Worm (Caenorhabditis elegans) whole organism, L2 larva: ENCODE results near the gene daf-31.

Experiments
- C34F6.9 ChIP-seq: fragments of 150-350 bp; optimal IDR thresholded peaks from 2 replicates; lab custom pipeline; 2014; ENCODE audit warnings: missing biosample characterization, missing genetic modification characterization
- F13H6.1 ChIP-seq: sonication (generic microtip); optimal IDR thresholded peaks from 2 replicates; lab custom pipeline; 2016; ENCODE audit warnings: missing genetic modification characterization, missing compliant biosample characterization
- R02D3.7 ChIP-seq: fragments of 150-350 bp; optimal IDR thresholded peaks from 2 replicates; lab custom pipeline; 2014; ENCODE audit warnings: missing biosample characterization, missing genetic modification characterization
- Y55F3AM.14 ChIP-seq: fragments of 200-800 bp; sonication (Bioruptor generic); optimal IDR thresholded peaks from 2 replicates; lab custom pipeline; 2018; ENCODE audit warnings: mild to moderate bottlenecking, missing genetic modification characterization, missing compliant biosample characterization
- ZK546.5 ChIP-seq: sonication (generic microtip); optimal IDR thresholded peaks from 2 replicates; lab custom pipeline; 2017; ENCODE audit warnings: missing biosample characterization, missing genetic modification characterization
- alr-1 ChIP-seq: fragments of 150-350 bp; optimal IDR thresholded peaks from 2 replicates; lab custom pipeline; 2014; ENCODE audit warnings: missing biosample characterization, missing genetic modification characterization
- aly-2 ChIP-seq: fragments of 150-350 bp; optimal IDR thresholded peaks from 2 replicates; lab custom pipeline; 2014; ENCODE audit warnings: missing biosample characterization, missing genetic modification characterization
- ama-1 ChIP-seq: fragments of 150-350 bp; optimal IDR thresholded peaks from 2 replicates; lab custom pipeline; 2018; ENCODE audit warnings: inconsistent platforms
- blmp-1 ChIP-seq: sonication (generic microtip); optimal IDR thresholded peaks from 2 replicates; lab custom pipeline; 2017; ENCODE audit warnings: missing genetic modification characterization, mild to moderate bottlenecking, missing compliant biosample characterization, antibody characterized with exemption, moderate library complexity; ENCODE audit not compliant: insufficient read depth
- ceh-16 ChIP-seq: fragments of 150-350 bp; optimal IDR thresholded peaks from 2 replicates; lab custom pipeline; 2014; ENCODE audit warnings: missing biosample characterization, missing genetic modification characterization
- ceh-82 ChIP-seq: fragments of 150-350 bp; optimal IDR thresholded peaks from 2 replicates; lab custom pipeline; 2014; ENCODE audit warnings: missing biosample characterization, missing genetic modification characterization
- crh-2 ChIP-seq: sonication (generic microtip); optimal IDR thresholded peaks from 2 replicates; lab custom pipeline; 2017; ENCODE audit warnings: missing biosample characterization, missing genetic modification characterization
- dmd-4 ChIP-seq: sonication (generic microtip); optimal IDR thresholded peaks from 2 replicates; lab custom pipeline; 2017; ENCODE audit warnings: missing biosample characterization, missing genetic modification characterization
- egl-27 ChIP-seq: sonication (generic microtip); optimal IDR thresholded peaks from 3 replicates; lab custom pipeline; 2017; ENCODE audit warnings: missing biosample characterization, missing genetic modification reagents, missing genetic modification characterization
- elt-1 ChIP-seq: fragments of 150-350 bp; optimal IDR thresholded peaks from 2 replicates; lab custom pipeline; 2014; ENCODE audit warnings: missing biosample characterization, missing genetic modification characterization
- elt-3 ChIP-seq: sonication (generic microtip); optimal IDR thresholded peaks from 2 replicates; lab custom pipeline; 2017; ENCODE audit warnings: missing biosample characterization, missing genetic modification characterization
- fos-1 ChIP-seq: fragments of 150-350 bp; optimal IDR thresholded peaks from 2 replicates; lab custom pipeline; 2014; ENCODE audit warnings: missing biosample characterization, missing genetic modification characterization
- gmeb-1 ChIP-seq: fragments of 150-350 bp; optimal IDR thresholded peaks from 2 replicates; lab custom pipeline; 2014; ENCODE audit warnings: missing biosample characterization, missing genetic modification characterization
- lin-11 ChIP-seq: fragments of 150-350 bp; sonication (generic microtip); optimal IDR thresholded peaks from 2 replicates; lab custom pipeline; 2014; ENCODE audit warnings: missing biosample characterization, missing genetic modification characterization, inconsistent platforms, mixed read lengths
- lin-13 ChIP-seq: fragments of 150-350 bp; optimal IDR thresholded peaks from 2 replicates; lab custom pipeline; 2014; ENCODE audit warnings: missing biosample characterization, missing genetic modification reagents, missing genetic modification characterization
- lin-39 ChIP-seq: fragments of 150-350 bp; optimal IDR thresholded peaks from 2 replicates; lab custom pipeline; 2014; ENCODE audit warnings: missing biosample characterization, missing genetic modification reagents, missing genetic modification characterization
- lsy-2 ChIP-seq, 2 experiments: fragments of 150-350 bp in 1 of 2; sonication (generic microtip) in 1 of 2; optimal IDR thresholded peaks; 2 replicates each; lab custom pipeline; 2014 to 2017; ENCODE audit warnings: missing biosample characterization in 2 of 2, missing genetic modification characterization in 2 of 2
- mab-5 ChIP-seq: fragments of 150-350 bp; optimal IDR thresholded peaks from 2 replicates; lab custom pipeline; 2014; ENCODE audit warnings: missing biosample characterization, missing genetic modification characterization
- mbf-1 ChIP-seq: sonication (generic microtip); optimal IDR thresholded peaks from 2 replicates; lab custom pipeline; 2017; ENCODE audit warnings: missing biosample characterization, missing genetic modification characterization
- mdl-1 ChIP-seq, 2 experiments: fragments of 150-350 bp in 1 of 2; sonication (generic microtip) in 1 of 2; optimal IDR thresholded peaks; 2 replicates each; lab custom pipeline; 2017; ENCODE audit warnings: missing biosample characterization in 2 of 2, missing genetic modification characterization in 2 of 2
- nhr-10 ChIP-seq: sonication (generic microtip); optimal IDR thresholded peaks from 2 replicates; lab custom pipeline; 2017; ENCODE audit warnings: missing biosample characterization, missing genetic modification characterization
- nhr-11 ChIP-seq: fragments of 150-350 bp; optimal IDR thresholded peaks from 2 replicates; lab custom pipeline; 2014; ENCODE audit warnings: missing biosample characterization, missing genetic modification characterization
- nhr-12 ChIP-seq: fragments of 150-350 bp; optimal IDR thresholded peaks from 2 replicates; lab custom pipeline; 2014; ENCODE audit warnings: missing biosample characterization, missing genetic modification characterization
- nhr-129 ChIP-seq: fragments of 150-350 bp; optimal IDR thresholded peaks from 2 replicates; lab custom pipeline; 2014; ENCODE audit warnings: missing biosample characterization, missing genetic modification characterization
- nhr-21 ChIP-seq: fragments of 150-350 bp; optimal IDR thresholded peaks from 2 replicates; lab custom pipeline; 2014; ENCODE audit warnings: missing biosample characterization, missing genetic modification characterization
- nhr-23 ChIP-seq: fragments of 150-350 bp; optimal IDR thresholded peaks from 2 replicates; lab custom pipeline; 2014; ENCODE audit warnings: missing biosample characterization, missing genetic modification reagents, missing genetic modification characterization
- nhr-237 ChIP-seq: fragments of 150-350 bp; optimal IDR thresholded peaks from 2 replicates; lab custom pipeline; 2014; ENCODE audit warnings: missing biosample characterization, missing genetic modification characterization
- nhr-25 ChIP-seq: fragments of 150-350 bp; sonication (generic microtip); optimal IDR thresholded peaks from 3 replicates; lab custom pipeline; 2014; ENCODE audit warnings: missing biosample characterization, missing genetic modification characterization
- nhr-6 ChIP-seq: fragments of 150-350 bp; optimal IDR thresholded peaks from 2 replicates; lab custom pipeline; 2014; ENCODE audit warnings: missing biosample characterization, missing genetic modification characterization
- nhr-77 ChIP-seq: fragments of 150-350 bp; optimal IDR thresholded peaks from 2 replicates; lab custom pipeline; 2014; ENCODE audit warnings: missing biosample characterization, missing genetic modification characterization
- peb-1 ChIP-seq: fragments of 150-350 bp; optimal IDR thresholded peaks from 2 replicates; lab custom pipeline; 2014; ENCODE audit warnings: missing biosample characterization, missing genetic modification characterization
- sem-4 ChIP-seq: fragments of 150-350 bp; optimal IDR thresholded peaks from 2 replicates; lab custom pipeline; 2014; ENCODE audit warnings: missing biosample characterization, missing genetic modification reagents, missing genetic modification characterization
- skn-1 ChIP-seq: sonication (generic microtip); optimal IDR thresholded peaks from 2 replicates; lab custom pipeline; 2017; ENCODE audit warnings: missing biosample characterization, missing genetic modification characterization
- sma-3 ChIP-seq: sonication (generic microtip); optimal IDR thresholded peaks from 2 replicates; lab custom pipeline; 2016; ENCODE audit warnings: missing genetic modification reagents, missing genetic modification characterization, missing compliant biosample characterization
- sma-9 ChIP-seq, 2 experiments: fragments of 150-350 bp in 1 of 2; sonication (generic microtip) in 1 of 2; optimal IDR thresholded peaks; 2 replicates each; lab custom pipeline; 2014 to 2016; ENCODE audit warnings: missing genetic modification characterization in 2 of 2, mild to moderate bottlenecking in 1 of 2, missing biosample characterization in 1 of 2, missing compliant biosample characterization in 1 of 2, missing genetic modification reagents in 1 of 2, moderate library complexity in 1 of 2
- snpc-4 ChIP-seq: fragments of 150-350 bp; optimal IDR thresholded peaks from 2 replicates; lab custom pipeline; 2014; ENCODE audit warnings: missing biosample characterization, missing genetic modification characterization
- unc-39 ChIP-seq: fragments of 150-350 bp; optimal IDR thresholded peaks from 2 replicates; lab custom pipeline; 2014; ENCODE audit warnings: missing biosample characterization, missing genetic modification characterization
- unc-55 ChIP-seq: fragments of 150-350 bp; sonication (generic microtip); optimal IDR thresholded peaks from 3 replicates; lab custom pipeline; 2014; ENCODE audit warnings: missing biosample characterization, missing genetic modification reagents, missing genetic modification characterization
- unc-62 ChIP-seq: fragments of 150-350 bp; optimal IDR thresholded peaks from 2 replicates; lab custom pipeline; 2014; ENCODE audit warnings: missing biosample characterization, missing genetic modification reagents, missing genetic modification characterization
- zag-1 ChIP-seq: fragments of 150-350 bp; optimal IDR thresholded peaks from 2 replicates; lab custom pipeline; 2014; ENCODE audit warnings: missing biosample characterization, missing genetic modification characterization
- ztf-1 ChIP-seq: fragments of 200-800 bp; sonication (Bioruptor generic); conservative IDR thresholded peaks from 2 replicates; pipeline ENCODE4 v1.3.6; 2022; ENCODE audit warnings: missing genetic modification characterization, missing compliant biosample characterization
- ztf-11 ChIP-seq: sonication (generic microtip); optimal IDR thresholded peaks from 2 replicates; lab custom pipeline; 2017; ENCODE audit warnings: missing biosample characterization, missing genetic modification characterization
- ztf-4 ChIP-seq: fragments of 150-350 bp; optimal IDR thresholded peaks from 2 replicates; lab custom pipeline; 2014; ENCODE audit warnings: missing biosample characterization, missing genetic modification characterization

The daf-31 gene

ce11 chrIV:8289580-8290323 lies at the start of gene daf-31:
Gene daf-31 (plus strand): TSS chrIV:8290273.
- TF ChIP-seq aly-2 (tag; lab: Kevin White, UChicago): no peak
- TF ChIP-seq mdl-1 (tag; optimal IDR thresholded peaks at IDR 0.05; lab: Kevin White, UChicago): no peak
- TF ChIP-seq blmp-1 (tag; lab: Kevin White, UChicago): no peak
- TF ChIP-seq ztf-4 (tag; lab: Kevin White, UChicago): no peak
- no peak for TF ChIP-seq elt-1 (tag; lab: Kevin White, UChicago)
- no peak for TF ChIP-seq nhr-237
- no peak for TF ChIP-seq nhr-6 (tag; lab: Kevin White, UChicago)
- TF ChIP-seq mbf-1 (tag; lab: Kevin White, UChicago): no peak
- no peak for TF ChIP-seq elt-3
- peak; percentile 4 for TF ChIP-seq sma-9 (GFP tag; optimal IDR thresholded peaks at IDR 0.05; lab: Kevin White, UChicago)
- TF ChIP-seq sma-9 (tag; optimal IDR thresholded peaks at IDR 0.05; lab: Kevin White, UChicago): no peak
- no peak for TF ChIP-seq nhr-23
- TF ChIP-seq ama-1: no peak
- TF ChIP-seq fos-1: peak; percentile 31
- peak; percentile 58 for TF ChIP-seq C34F6.9 (tag; lab: Kevin White, UChicago)
- peak; percentile 57 for TF ChIP-seq nhr-129
- no peak for TF ChIP-seq ZK546.5 (tag; lab: Kevin White, UChicago)
- no peak for TF ChIP-seq nhr-77
- peak; percentile 76 for TF ChIP-seq unc-55
- no peak for TF ChIP-seq sem-4 (tag; lab: Kevin White, UChicago)
- TF ChIP-seq nhr-25 (tag; lab: Kevin White, UChicago): no peak
- TF ChIP-seq skn-1: no peak
- TF ChIP-seq ceh-16: no peak
- no peak for TF ChIP-seq snpc-4 (tag; lab: Kevin White, UChicago)
- TF ChIP-seq dmd-4: no peak
- TF ChIP-seq unc-62 (GFP tag; lab: Kevin White, UChicago): no peak
- no peak for TF ChIP-seq peb-1 (tag; lab: Kevin White, UChicago)
- TF ChIP-seq egl-27: no peak
- TF ChIP-seq zag-1 (tag; lab: Kevin White, UChicago): no peak
- no peak for TF ChIP-seq sma-3 (GFP tag; lab: Kevin White, UChicago)
- peak; percentile 54 for TF ChIP-seq gmeb-1
- TF ChIP-seq R02D3.7 (tag; lab: Kevin White, UChicago): no peak
- no peak for TF ChIP-seq nhr-21 (tag; lab: Kevin White, UChicago)
- no peak for TF ChIP-seq Y55F3AM.14 (GFP tag; lab: Kevin White, UChicago)
- no peak for TF ChIP-seq lin-11 (tag; lab: Kevin White, UChicago)
- no peak for TF ChIP-seq ztf-11
- peak in 1 of 2 experiments; percentile 77 for TF ChIP-seq lsy-2 (tag; optimal IDR thresholded peaks at IDR 0.05; lab: Kevin White, UChicago)
- TF ChIP-seq lin-13 (GFP tag; lab: Kevin White, UChicago): peak; percentile 29
- TF ChIP-seq lin-39 (tag; lab: Kevin White, UChicago): no peak
- no peak for TF ChIP-seq alr-1 (tag; lab: Kevin White, UChicago)
- no peak for TF ChIP-seq nhr-10 (tag; lab: Kevin White, UChicago)
- no peak for TF ChIP-seq ceh-82 (tag; lab: Kevin White, UChicago)
- TF ChIP-seq unc-39 (tag; lab: Kevin White, UChicago): no peak
- TF ChIP-seq mab-5 (tag; lab: Kevin White, UChicago): no peak
- TF ChIP-seq ztf-1 (GFP tag; lab: Robert Waterston, UW): no peak
- peak; percentile 28 for TF ChIP-seq F13H6.1 (tag; lab: Kevin White, UChicago)
- no peak for TF ChIP-seq nhr-11
- no peak for TF ChIP-seq nhr-12 (tag; lab: Kevin White, UChicago)
- peak; percentile 19 for TF ChIP-seq crh-2 (tag; lab: Kevin White, UChicago)
